Fruit fly (Drosophila melanogaster) whole organism, wandering third instar larva: ENCODE data around the gene Klp61F.
"Not testable (repeated sequence)": the region's sequence is repeated elsewhere in the genome, so short reads cannot be mapped to it uniquely, and the experiment has no call there.

ENCODE experiments used
- Abd-B ChIP-seq: fragments of >200 bp; optimal IDR thresholded peaks from 2 replicates; lab custom pipeline; 2017; ENCODE audit warnings: missing biosample characterization, missing genetic modification characterization
- Dfd ChIP-seq: fragments of >200 bp; optimal IDR thresholded peaks from 2 replicates; lab custom pipeline; 2017; ENCODE audit warnings: missing biosample characterization, missing genetic modification characterization
- Dif ChIP-seq: fragments of 200-275, 200-300 bp; sonication (Bioruptor generic); optimal IDR thresholded peaks from 2 replicates; lab custom pipeline; 2018; ENCODE audit warnings: missing biosample characterization, missing genetic modification characterization; ENCODE audit not compliant: partially characterized antibody
- HLH106 ChIP-seq: fragments of 200-800 bp; optimal IDR thresholded peaks from 3 replicates; lab custom pipeline; 2019; ENCODE audit warnings: missing biosample characterization, mild to moderate bottlenecking, missing genetic modification characterization, moderate library complexity
- Hnf4 ChIP-seq: fragments of 200-800 bp; sonication (Bioruptor generic); optimal IDR thresholded peaks from 2 replicates; lab custom pipeline; 2016; ENCODE audit warnings: missing biosample characterization, mild to moderate bottlenecking, missing genetic modification characterization
- Hr78 ChIP-seq: fragments of >200 bp; optimal IDR thresholded peaks from 2 replicates; lab custom pipeline; 2017; ENCODE audit warnings: missing biosample characterization, missing genetic modification characterization
- Hr83 ChIP-seq: fragments of 200-300 bp; sonication (Bioruptor generic); optimal IDR thresholded peaks from 2 replicates; lab custom pipeline; 2016; ENCODE audit warnings: missing biosample characterization, mild to moderate bottlenecking, missing genetic modification characterization, moderate library complexity; ENCODE audit not compliant: poor library complexity, severe bottlenecking
- Jra ChIP-seq: sonication (Bioruptor generic); optimal IDR thresholded peaks from 2 replicates; lab custom pipeline; 2016; ENCODE audit warnings: missing biosample characterization, missing genetic modification characterization
- Mio ChIP-seq: sonication (Bioruptor generic); optimal IDR thresholded peaks from 2 replicates; lab custom pipeline; 2016; ENCODE audit warnings: missing biosample characterization, missing genetic modification characterization
- Myc ChIP-seq: fragments of >200 bp; optimal IDR thresholded peaks from 2 replicates; lab custom pipeline; 2017
- N ChIP-seq: fragments of >200 bp; optimal IDR thresholded peaks from 2 replicates; lab custom pipeline; 2018; ENCODE audit warnings: missing biosample characterization, missing external identifiers, missing genetic modification characterization
- OdsH ChIP-seq: fragments of 200-800 bp; sonication (Bioruptor generic); optimal IDR thresholded peaks from 2 replicates; lab custom pipeline; 2016; ENCODE audit warnings: missing biosample characterization, mild to moderate bottlenecking, missing genetic modification characterization
- Rel ChIP-seq, 2 experiments: fragments of 200-800 bp; sonication (Bioruptor generic) in 1 of 2; optimal IDR thresholded peaks; 2 replicates in 1 of 2; 3 replicates in 1 of 2; lab custom pipeline; 2016 to 2019; ENCODE audit warnings: mild to moderate bottlenecking in 2 of 2, missing biosample characterization in 2 of 2, missing genetic modification characterization in 2 of 2, moderate library complexity in 1 of 2
- Sp1 ChIP-seq: fragments of 200-800 bp; sonication (Bioruptor generic); optimal IDR thresholded peaks from 3 replicates; lab custom pipeline; 2019; ENCODE audit warnings: missing biosample characterization, mild to moderate bottlenecking, missing genetic modification characterization, moderate library complexity
- Vsx2 ChIP-seq: fragments of 200-300, 225-300 bp; sonication (Bioruptor generic); optimal IDR thresholded peaks from 2 replicates; lab custom pipeline; 2018; ENCODE audit warnings: missing biosample characterization, missing genetic modification characterization; ENCODE audit not compliant: partially characterized antibody
- br ChIP-seq: fragments of 200-800 bp; sonication (Bioruptor generic); optimal IDR thresholded peaks from 2 replicates; lab custom pipeline; 2016; ENCODE audit warnings: missing biosample characterization, missing genetic modification characterization
- brk ChIP-seq: fragments of 200-800 bp; sonication (Bioruptor generic); optimal IDR thresholded peaks from 2 replicates; lab custom pipeline; 2016; ENCODE audit warnings: missing biosample characterization, mild to moderate bottlenecking, missing genetic modification characterization
- dl ChIP-seq, 2 experiments: fragments of 175-275, 200-275 bp in 1 of 2; fragments of 200-275 bp in 1 of 2; sonication (Bioruptor generic); optimal IDR thresholded peaks; lab custom pipeline; 2018; ENCODE audit warnings: mild to moderate bottlenecking in 2 of 2, missing biosample characterization in 2 of 2, missing genetic modification characterization in 2 of 2, moderate library complexity in 2 of 2; ENCODE audit not compliant: partially characterized antibody in 2 of 2, insufficient read depth in 1 of 2
- dmrt93B ChIP-seq: fragments of 200-800 bp; sonication (Bioruptor generic); optimal IDR thresholded peaks from 2 replicates; lab custom pipeline; 2018; ENCODE audit warnings: missing biosample characterization, mild to moderate bottlenecking, missing genetic modification characterization
- dsf ChIP-seq: sonication (Bioruptor generic); optimal IDR thresholded peaks from 2 replicates; lab custom pipeline; 2016; ENCODE audit warnings: missing biosample characterization, missing genetic modification characterization, borderline replicate concordance
- ey ChIP-seq: fragments of 200-800 bp; sonication (Bioruptor generic); optimal IDR thresholded peaks from 2 replicates; lab custom pipeline; 2016; ENCODE audit warnings: missing biosample characterization, missing genetic modification characterization
- foxo ChIP-seq, 2 experiments: fragments of 200-800 bp; sonication (Bioruptor generic); optimal IDR thresholded peaks; 2 replicates in 1 of 2; 3 replicates in 1 of 2; lab custom pipeline; 2016 to 2017; ENCODE audit warnings: missing biosample characterization in 2 of 2, missing genetic modification characterization in 2 of 2
- fru ChIP-seq: fragments of 200-800 bp; sonication (Bioruptor generic); optimal IDR thresholded peaks from 3 replicates; lab custom pipeline; 2016; ENCODE audit warnings: missing biosample characterization, mild to moderate bottlenecking, missing genetic modification characterization
- h ChIP-seq: fragments of 200-800 bp; sonication (Bioruptor generic); optimal IDR thresholded peaks from 3 replicates; lab custom pipeline; 2016; ENCODE audit warnings: missing biosample characterization, mild to moderate bottlenecking, missing genetic modification characterization
- psq ChIP-seq: fragments of 200-800 bp; sonication (Bioruptor generic); optimal IDR thresholded peaks from 3 replicates; lab custom pipeline; 2017; ENCODE audit warnings: missing biosample characterization, mild to moderate bottlenecking, missing genetic modification characterization, moderate library complexity
- rgr ChIP-seq: fragments of 200-800 bp; sonication (Bioruptor generic); optimal IDR thresholded peaks from 3 replicates; lab custom pipeline; 2016; ENCODE audit warnings: missing biosample characterization, mild to moderate bottlenecking, missing genetic modification characterization
- sv ChIP-seq: fragments of 200-800 bp; sonication (Bioruptor generic); optimal IDR thresholded peaks from 3 replicates; lab custom pipeline; 2016; ENCODE audit warnings: missing biosample characterization, missing genetic modification characterization
- tai ChIP-seq: sonication (Bioruptor generic); optimal IDR thresholded peaks from 2 replicates; lab custom pipeline; 2016; ENCODE audit warnings: missing biosample characterization, missing genetic modification characterization
- woc ChIP-seq: sonication (Bioruptor generic); optimal IDR thresholded peaks from 2 replicates; lab custom pipeline; 2016; ENCODE audit warnings: missing biosample characterization, mild to moderate bottlenecking, missing genetic modification characterization

Klp61F gene

DNA sequence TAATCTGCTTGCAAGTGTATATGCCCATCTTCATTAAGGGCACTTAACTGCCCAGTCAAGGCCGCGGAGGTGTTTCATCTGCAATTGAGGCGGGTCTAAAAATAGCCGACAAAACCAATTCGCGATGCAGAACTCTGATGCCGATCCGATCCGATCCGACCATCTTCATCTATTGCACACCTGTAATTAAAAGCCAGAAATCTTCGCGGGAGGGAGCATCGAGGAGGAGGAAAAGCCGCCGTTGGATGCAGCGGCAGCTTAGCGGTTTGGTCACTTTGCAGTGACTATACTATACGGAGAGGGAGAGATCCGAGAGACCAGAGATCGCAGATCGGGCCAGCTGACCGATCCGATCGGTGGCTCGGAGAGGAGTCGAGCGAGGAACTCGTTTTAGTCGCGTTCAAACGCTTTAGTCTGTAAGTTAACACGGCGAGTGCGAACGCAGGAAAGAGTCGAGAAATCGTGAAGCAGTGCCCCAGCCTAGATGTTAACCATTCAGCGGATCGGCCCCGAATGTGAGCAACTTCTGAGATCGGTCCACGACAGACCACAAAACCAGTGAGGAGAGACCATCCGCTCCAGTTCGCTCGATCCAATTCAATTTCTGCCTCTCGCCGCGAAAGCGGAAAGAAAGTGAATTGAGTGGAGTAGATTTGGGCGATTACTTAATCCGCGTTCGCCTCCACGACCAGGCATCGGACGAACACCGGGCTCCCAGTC lies 10.5 kb upstream of the Klp61F start, which contains the start of gene tfc (continued):
- no peak for TF ChIP-seq OdsH (GFP tag; lab: Kevin White, UChicago)
- TF ChIP-seq, all 38 proteins: peak for 11

dm6 chr3L:1251712-1252111 lies 6.0 kb upstream of the Klp61F start, which contains the start of the genes CG9130 and CG9133:
CG9130 (plus strand) TSS chr3L:1252012.
CG9133 (plus strand) TSS chr3L:1252012.
- TF ChIP-seq dsf (no peak), dmrt93B (GFP tag; lab: Kevin White, UChicago) (no peak), Jra (GFP tag; lab: Kevin White, UChicago) (no peak), Abd-B (GFP tag; lab: Kevin White, UChicago) (no peak), psq (no peak), fru (no peak), OdsH (GFP tag; lab: Kevin White, UChicago) (no peak), Rel (GFP tag; optimal IDR thresholded peaks at IDR 0.05; lab: Kevin White, UChicago) (no peak), Rel (tag; optimal IDR thresholded peaks at IDR 0.05; lab: Kevin White, UChicago) (no peak), Hr83 (GFP tag; lab: Kevin White, UChicago) (no peak), HLH106 (no peak), tai (GFP tag; lab: Kevin White, UChicago) (no peak)

DNA sequence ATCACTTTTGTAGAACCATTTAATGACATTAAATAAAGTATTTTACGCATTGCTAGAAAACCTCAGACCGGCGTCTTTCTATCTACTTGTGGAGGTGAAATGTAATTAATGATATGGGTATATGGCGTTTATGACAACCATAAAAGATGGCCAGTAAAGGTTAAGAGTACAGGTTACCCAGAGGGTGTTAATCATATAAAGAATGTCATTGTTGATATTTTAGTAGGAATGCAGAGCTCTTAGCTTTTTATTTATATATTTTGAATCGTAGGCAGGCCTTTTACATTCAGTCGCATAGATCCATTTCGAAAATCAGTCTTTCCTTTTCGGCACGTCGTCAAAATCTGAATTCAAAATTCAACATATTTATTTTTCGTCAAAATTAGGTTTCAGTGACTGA lies 4.7 kb upstream of the Klp61F start, which contains the start of gene Bfc:
Gene Bfc (plus strand): TSS at position 301 of the 400 bp plus-strand sequence.
- no peak for TF ChIP-seq Sp1 (GFP tag; lab: Kevin White, UChicago)
- TF ChIP-seq, all 38 proteins: peak for 0

DNA sequence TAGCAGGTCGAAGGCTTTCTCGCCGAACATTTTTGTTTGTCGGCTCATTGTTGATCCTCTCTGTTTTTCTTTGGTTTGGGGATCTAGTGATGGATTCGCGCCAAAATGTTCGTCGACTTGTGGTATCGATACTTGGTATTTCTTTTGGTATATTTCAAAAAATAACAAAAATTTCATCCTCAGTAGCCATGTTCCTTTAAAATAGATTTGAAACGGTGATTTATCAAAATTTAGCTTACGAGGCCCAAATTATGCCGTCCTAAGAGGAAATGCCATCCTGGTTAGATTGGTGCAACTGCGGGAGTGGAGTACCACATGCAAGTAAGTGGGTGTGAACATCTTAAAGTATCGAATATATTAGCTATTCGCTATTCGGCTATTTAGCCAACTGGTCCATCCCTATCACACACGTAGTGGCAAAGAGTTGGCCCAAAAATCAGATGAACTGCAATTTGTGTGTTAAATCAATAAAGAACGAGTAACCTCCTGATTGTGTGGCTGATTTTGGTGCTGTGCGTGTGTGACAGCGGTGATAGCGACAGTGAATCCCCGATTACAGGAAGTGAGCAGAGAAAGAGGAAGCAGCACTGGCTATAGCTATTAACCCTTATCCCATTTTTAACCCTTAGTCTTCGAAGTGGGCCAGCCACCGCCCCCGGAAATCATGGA lies 2.1 kb upstream of the Klp61F start, which contains the start of the genes Psf1 and Sac1:
Gene Psf1 (minus strand): TSS at position 51 of the 669 bp plus-strand sequence.
Gene Sac1 (plus strand): TSS at position 191 of the 669 bp plus-strand sequence.
- peak; percentile 38 for TF ChIP-seq psq
- TF ChIP-seq dsf: no peak
- TF ChIP-seq sv: peak; percentile 37
- TF ChIP-seq fru: peak; percentile 8
- no peak for TF ChIP-seq Abd-B (GFP tag; lab: Kevin White, UChicago)
- no peak for TF ChIP-seq Vsx2 (GFP tag; lab: Kevin White, UChicago)
- peak in 1 of 2 experiments; percentile 50 for TF ChIP-seq foxo (GFP tag; optimal IDR thresholded peaks at IDR 0.05; lab: Kevin White, UChicago)
- TF ChIP-seq Myc (lab: Kevin White, UChicago): peak; percentile 53
- TF ChIP-seq h (GFP tag; lab: Kevin White, UChicago): peak; percentile 5
- TF ChIP-seq dmrt93B (GFP tag; lab: Kevin White, UChicago): peak; percentile 19
- no peak for TF ChIP-seq Rel (GFP tag; optimal IDR thresholded peaks at IDR 0.05; lab: Kevin White, UChicago)
- peak; percentile 73 for TF ChIP-seq Rel (tag; optimal IDR thresholded peaks at IDR 0.05; lab: Kevin White, UChicago)
- peak; percentile 60 for TF ChIP-seq woc (GFP tag; lab: Kevin White, UChicago)
- TF ChIP-seq Hr83 (GFP tag; lab: Kevin White, UChicago): no peak
- TF ChIP-seq Sp1 (GFP tag; lab: Kevin White, UChicago): peak; percentile 30
- peak; percentile 44 for TF ChIP-seq rgr (GFP tag; lab: Kevin White, UChicago)
- no peak for TF ChIP-seq br (GFP tag; lab: Kevin White, UChicago)
- peak; percentile 55 for TF ChIP-seq HLH106
- no peak for TF ChIP-seq N (GFP tag; lab: Kevin White, UChicago)
- TF ChIP-seq ey (GFP tag; lab: Kevin White, UChicago): peak; percentile 41
- TF ChIP-seq dl (GFP tag; optimal IDR thresholded peaks at IDR 0.05; lab: Kevin White, UChicago; ENCODE audit: insufficient read depth in 1 of 2, partially characterized antibody in 2 of 2): no peak
- TF ChIP-seq, all 38 proteins: peak for 13

- not testable (repeated sequence) for TF ChIP-seq Abd-B, Dif, Hr83 (GFP tag; lab: Kevin White, UChicago)
Measured at dm6 chr3L:1246823-1247222, 1.1 kb upstream of the Klp61F start, which contains the start of gene CG32318. CG32318 (minus strand) TSS chr3L:1246923.

- TF ChIP-seq brk (GFP tag; lab: Kevin White, UChicago): no peak
- no peak for TF ChIP-seq Dfd (GFP tag; lab: Kevin White, UChicago)
- no peak for TF ChIP-seq Hr83 (GFP tag; lab: Kevin White, UChicago)
- TF ChIP-seq Hnf4 (GFP tag; lab: Kevin White, UChicago): no peak
- no peak for TF ChIP-seq Sp1 (GFP tag; lab: Kevin White, UChicago)
- no peak for TF ChIP-seq foxo (GFP tag; optimal IDR thresholded peaks at IDR 0.05; lab: Kevin White, UChicago)
- TF ChIP-seq Hr78 (GFP tag; lab: Kevin White, UChicago): no peak
- TF ChIP-seq sv: no peak
- TF ChIP-seq Mio: no peak
- no peak for TF ChIP-seq psq
- no peak for TF ChIP-seq Jra (GFP tag; lab: Kevin White, UChicago)
- no peak for TF ChIP-seq h (GFP tag; lab: Kevin White, UChicago)
- TF ChIP-seq Vsx2 (GFP tag; lab: Kevin White, UChicago): no peak
Measured at dm6 chr3L:1238219-1238618, 7.5 kb downstream of the Klp61F start, which contains the start of gene CG9192. CG9192 (minus strand) TSS chr3L:1238319.
